Worm (Caenorhabditis elegans) whole organism, early embryonic: ENCODE results near the gene pqn-53.
A peak's percentile ranks its signal among the peaks of the same experiment; 100 is the strongest.

Source experiments
- B0310.2 ChIP-seq: sonication (generic microtip); optimal IDR thresholded peaks from 2 replicates; lab custom pipeline; 2016; ENCODE audit warnings: mild to moderate bottlenecking, missing genetic modification characterization, missing compliant biosample characterization
- F13C5.2 ChIP-seq: sonication (generic microtip); optimal IDR thresholded peaks from 2 replicates; lab custom pipeline; 2017; ENCODE audit warnings: mild to moderate bottlenecking, missing genetic modification characterization, inconsistent platforms, missing compliant biosample characterization
- aly-1 ChIP-seq: sonication (generic microtip); optimal IDR thresholded peaks from 2 replicates; lab custom pipeline; 2016; ENCODE audit warnings: missing genetic modification characterization, missing compliant biosample characterization
- ama-1 ChIP-seq: fragments of 150-350 bp; optimal IDR thresholded peaks from 2 replicates; lab custom pipeline; 2014
- ceh-13 ChIP-seq: fragments of 200-800 bp; sonication (Bioruptor generic); optimal IDR thresholded peaks from 2 replicates; lab custom pipeline; 2018; ENCODE audit warnings: mild to moderate bottlenecking, missing genetic modification characterization, missing compliant biosample characterization
- ceh-36 ChIP-seq: sonication (generic microtip); optimal IDR thresholded peaks from 2 replicates; lab custom pipeline; 2016; ENCODE audit warnings: missing genetic modification characterization, inconsistent platforms, missing compliant biosample characterization
- ets-7 ChIP-seq: sonication (generic microtip); optimal IDR thresholded peaks from 2 replicates; lab custom pipeline; 2016; ENCODE audit warnings: missing genotype, missing genetic modification characterization, missing compliant biosample characterization
- flt-1 ChIP-seq: fragments of 200-800 bp; sonication (Bioruptor generic); IDR thresholded peaks from 2 replicates; pipeline ENCODE4 v1.3.6; 2022; ENCODE audit warnings: missing genetic modification characterization, missing compliant biosample characterization
- hmbx-1 ChIP-seq: sonication (generic microtip); optimal IDR thresholded peaks from 2 replicates; lab custom pipeline; 2016; ENCODE audit warnings: mild to moderate bottlenecking, missing genetic modification characterization, missing compliant biosample characterization
- hmg-4 ChIP-seq: fragments of 200-800 bp; sonication (Bioruptor generic); optimal IDR thresholded peaks from 2 replicates; lab custom pipeline; 2018; ENCODE audit warnings: mild to moderate bottlenecking, missing genetic modification characterization, missing compliant biosample characterization
- hnd-1 ChIP-seq: sonication (generic microtip); optimal IDR thresholded peaks from 2 replicates; lab custom pipeline; 2016; ENCODE audit warnings: missing genetic modification characterization, missing compliant biosample characterization
- pes-1 ChIP-seq: fragments of 200-800 bp; sonication (Bioruptor generic); IDR thresholded peaks from 2 replicates; pipeline ENCODE4 v1.3.6; 2022; ENCODE audit warnings: missing genetic modification reagents, missing genetic modification characterization, missing compliant biosample characterization
- scrt-1 ChIP-seq: fragments of 200-800 bp; sonication (Bioruptor generic); IDR thresholded peaks from 2 replicates; pipeline ENCODE4 v1.3.6; 2022; ENCODE audit warnings: missing genetic modification characterization, missing compliant biosample characterization
- sea-1 ChIP-seq: fragments of 200-800 bp; sonication (Bioruptor generic); conservative IDR thresholded peaks from 2 replicates; pipeline ENCODE4 v1.3.6; 2022; ENCODE audit warnings: missing genetic modification characterization, missing compliant biosample characterization
- tbx-11 ChIP-seq: fragments of 200-800 bp; sonication (Bioruptor generic); IDR thresholded peaks from 2 replicates; pipeline ENCODE4 v1.3.6; 2022; ENCODE audit warnings: missing genetic modification characterization, missing compliant biosample characterization
- tbx-37 ChIP-seq: fragments of 200-800 bp; sonication (Bioruptor generic); conservative IDR thresholded peaks from 2 replicates; pipeline ENCODE4 v1.3.6; 2022; ENCODE audit warnings: missing genetic modification reagents, missing genetic modification characterization, missing compliant biosample characterization
- tra-4 ChIP-seq: sonication (generic microtip); optimal IDR thresholded peaks from 2 replicates; lab custom pipeline; 2017; ENCODE audit warnings: missing genetic modification characterization, missing compliant biosample characterization

pqn-53 gene

DNA sequence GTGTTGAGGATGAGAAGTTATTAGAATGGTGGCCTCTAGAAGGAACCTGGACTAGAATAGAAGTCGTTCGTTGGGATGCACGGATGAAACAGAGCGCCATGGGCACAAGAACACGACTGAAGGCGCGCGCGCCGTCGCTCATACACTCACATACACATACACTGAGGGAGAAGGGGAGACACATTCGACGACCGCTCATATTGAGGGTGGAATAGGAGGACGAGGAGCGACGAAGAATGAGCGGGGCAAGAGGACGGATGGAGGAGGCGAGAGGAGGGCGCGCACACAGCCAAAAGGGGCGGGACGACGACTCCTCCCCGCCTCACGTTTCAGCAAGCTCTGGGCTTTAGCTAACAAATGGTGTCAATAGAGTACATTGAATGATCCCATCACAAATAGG lies 26.4 kb downstream of the pqn-53 start:
- TF ChIP-seq hmg-4 (GFP tag; lab: Kevin White, UChicago), result peak; percentile 62
- TF ChIP-seq tbx-11, result no peak
- peak; percentile 54; the same call in 1 of the 2 replicates for TF ChIP-seq scrt-1 (GFP tag; lab: Robert Waterston, UW)
- TF ChIP-seq aly-1 (tag; lab: Kevin White, UChicago), result peak; percentile 8
- TF ChIP-seq ceh-13 (GFP tag; lab: Kevin White, UChicago), result no peak

DNA sequence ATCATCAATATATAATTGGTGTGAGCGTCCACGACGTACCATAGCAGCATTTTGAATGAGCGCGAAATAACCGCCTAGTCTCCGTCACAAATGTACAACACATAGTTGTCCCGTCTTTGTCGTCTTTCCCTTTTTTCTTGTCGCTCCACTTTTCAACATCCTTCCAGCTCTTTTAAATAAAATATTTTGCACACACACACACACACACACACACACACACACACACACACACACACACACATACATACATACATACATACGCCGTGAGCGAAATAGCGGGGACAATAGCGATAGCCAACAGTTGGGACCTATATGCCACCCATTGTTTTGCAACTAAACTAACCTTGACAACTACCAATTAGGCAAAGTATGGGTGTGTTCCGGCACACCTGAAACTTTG lies 26.9 kb downstream of the pqn-53 start:
- TF ChIP-seq scrt-1 (GFP tag; lab: Robert Waterston, UW) (no peak), flt-1 (GFP tag; lab: Robert Waterston, UW) (no peak)

DNA sequence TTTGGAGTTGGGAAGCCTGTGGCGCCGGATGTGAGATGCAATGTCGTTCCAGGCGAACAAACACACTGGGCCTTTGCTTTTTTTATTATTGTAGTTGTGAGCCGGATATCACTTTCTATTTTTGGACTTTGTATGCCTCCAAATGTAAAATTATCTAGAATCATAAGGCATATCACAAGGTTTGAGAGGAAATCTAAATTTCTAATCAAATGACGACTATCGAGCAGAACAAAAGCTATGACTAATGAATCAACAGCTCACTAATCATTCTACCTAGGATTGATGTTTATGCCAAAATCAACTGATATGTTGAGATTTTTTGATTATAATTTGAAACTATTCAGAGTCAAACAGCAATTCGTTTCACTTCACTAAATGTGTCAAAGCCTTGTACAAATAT lies 27.3 kb downstream of the pqn-53 start:
- TF ChIP-seq hnd-1 (tag; lab: Kevin White, UChicago), result no peak
- no peak for TF ChIP-seq aly-1 (tag; lab: Kevin White, UChicago)
- no peak for TF ChIP-seq pes-1 (GFP tag; lab: Robert Waterston, UW)
- TF ChIP-seq tbx-37 (GFP tag; lab: Robert Waterston, UW), result no peak
- TF ChIP-seq F13C5.2, result no peak
- no peak for TF ChIP-seq ceh-36 (tag; lab: Kevin White, UChicago)
- TF ChIP-seq ama-1 (lab: Kevin White, UChicago), result no peak
- TF ChIP-seq tra-4 (tag; lab: Kevin White, UChicago), result no peak
- no peak for TF ChIP-seq hmbx-1 (tag; lab: Kevin White, UChicago)
- TF ChIP-seq B0310.2, result no peak
- no peak for TF ChIP-seq hmg-4 (GFP tag; lab: Kevin White, UChicago)
- TF ChIP-seq tbx-11, result no peak

DNA sequence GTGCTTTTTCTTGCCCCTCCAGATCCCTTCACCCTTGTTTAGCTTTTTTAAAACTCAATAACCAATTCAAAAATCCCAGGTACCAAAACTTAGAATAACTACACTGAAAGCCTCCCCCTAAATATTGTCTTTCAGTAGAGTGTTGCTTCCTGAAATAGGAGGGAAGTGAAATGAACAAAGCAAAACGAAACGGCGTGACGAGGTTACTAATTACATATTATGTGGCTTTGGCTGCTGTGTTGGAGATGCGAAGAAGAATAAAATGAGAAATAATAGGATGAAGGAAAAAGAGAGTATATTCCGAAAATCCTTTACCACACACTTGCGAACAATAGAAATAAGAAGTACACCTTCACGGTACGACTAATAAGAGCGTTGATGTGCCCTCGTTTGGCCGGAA lies 29.1 kb downstream of the pqn-53 start:
- TF ChIP-seq tbx-11 (no peak), B0310.2 (no peak), pes-1 (GFP tag; lab: Robert Waterston, UW) (no peak)

- TF ChIP-seq pes-1 (GFP tag; lab: Robert Waterston, UW) (no peak), ama-1 (lab: Kevin White, UChicago) (no peak), hmg-4 (GFP tag; lab: Kevin White, UChicago) (no peak), tbx-11 (no peak), aly-1 (tag; lab: Kevin White, UChicago) (no peak), ceh-13 (GFP tag; lab: Kevin White, UChicago) (no peak), scrt-1 (GFP tag; lab: Robert Waterston, UW) (no peak), B0310.2 (no peak)
These were observed 31.4 kb downstream of the pqn-53 start for ce11 chrV:12033841-12034240.

- TF ChIP-seq pes-1 (GFP tag; lab: Robert Waterston, UW) (no peak), ets-7 (no peak), hmbx-1 (tag; lab: Kevin White, UChicago) (no peak), tbx-11 (no peak), B0310.2 (no peak), scrt-1 (GFP tag; lab: Robert Waterston, UW) (no peak), tbx-37 (GFP tag; lab: Robert Waterston, UW) (no peak), tra-4 (tag; lab: Kevin White, UChicago) (no peak), ceh-36 (tag; lab: Kevin White, UChicago) (no peak), aly-1 (tag; lab: Kevin White, UChicago) (no peak), hmg-4 (GFP tag; lab: Kevin White, UChicago) (no peak), ama-1 (lab: Kevin White, UChicago) (no peak), ceh-13 (GFP tag; lab: Kevin White, UChicago) (no peak), hnd-1 (tag; lab: Kevin White, UChicago) (no peak), F13C5.2 (no peak), sea-1 (GFP tag; lab: Robert Waterston, UW) (no peak)
These were observed 33.1 kb downstream of the pqn-53 start, which contains the start of gene pkc-1 for ce11 chrV:12032060-12032459. Gene pkc-1 (minus strand): TSS chrV:12032160.

ce11 chrV:12028151-12028550 lies 37.0 kb downstream of the pqn-53 start:
- no peak for TF ChIP-seq tra-4 (tag; lab: Kevin White, UChicago)
- TF ChIP-seq hmbx-1 (tag; lab: Kevin White, UChicago), result no peak
- TF ChIP-seq ets-7, result no peak
- no peak for TF ChIP-seq ama-1 (lab: Kevin White, UChicago)
- no peak for TF ChIP-seq ceh-36 (tag; lab: Kevin White, UChicago)
- TF ChIP-seq F13C5.2, result no peak
- TF ChIP-seq flt-1 (GFP tag; lab: Robert Waterston, UW), result no peak
- TF ChIP-seq B0310.2, result no peak
- TF ChIP-seq pes-1 (GFP tag; lab: Robert Waterston, UW), result no peak
- TF ChIP-seq aly-1 (tag; lab: Kevin White, UChicago), result no peak
- no peak for TF ChIP-seq sea-1 (GFP tag; lab: Robert Waterston, UW)
- TF ChIP-seq scrt-1 (GFP tag; lab: Robert Waterston, UW), result no peak
- TF ChIP-seq ceh-13 (GFP tag; lab: Kevin White, UChicago), result no peak
- TF ChIP-seq hmg-4 (GFP tag; lab: Kevin White, UChicago), result no peak

DNA sequence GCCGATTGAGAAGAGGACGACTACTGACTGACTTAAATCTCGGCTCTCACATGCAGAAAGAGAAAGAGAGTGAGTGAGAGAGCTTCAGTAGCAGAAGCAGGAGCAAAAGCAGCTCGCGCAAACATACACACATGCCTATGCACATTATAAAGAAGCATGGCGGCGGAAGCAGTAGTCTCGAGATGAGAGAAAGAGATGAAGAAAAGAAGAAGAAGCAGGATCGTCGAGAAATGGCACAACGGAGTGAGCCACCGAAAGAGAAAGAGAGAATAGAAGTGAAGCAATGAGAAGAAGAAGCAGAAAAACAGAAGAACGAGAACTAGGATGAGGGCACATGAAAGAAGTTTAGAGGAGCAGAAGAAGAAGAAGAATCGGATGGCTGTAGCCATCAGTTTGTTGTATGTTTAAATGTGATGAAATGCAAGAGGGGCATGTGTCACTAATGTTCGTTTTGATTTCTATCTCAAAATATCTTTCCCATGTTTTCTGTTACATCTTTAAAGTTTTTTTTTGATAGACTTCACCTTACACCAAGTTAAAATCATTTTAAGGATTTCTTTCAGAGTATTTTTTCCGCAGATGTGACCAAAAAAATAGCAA lies 38.2 kb downstream of the pqn-53 start:
- TF ChIP-seq tra-4 (tag; lab: Kevin White, UChicago) (no peak), B0310.2 (no peak), tbx-37 (GFP tag; lab: Robert Waterston, UW) (no peak), F13C5.2 (no peak), ama-1 (lab: Kevin White, UChicago) (no peak), hmbx-1 (tag; lab: Kevin White, UChicago) (no peak), flt-1 (GFP tag; lab: Robert Waterston, UW) (no peak), ceh-13 (GFP tag; lab: Kevin White, UChicago) (no peak), hnd-1 (tag; lab: Kevin White, UChicago) (no peak), sea-1 (GFP tag; lab: Robert Waterston, UW) (no peak)
